Fruit fly (Drosophila melanogaster) whole organism: ENCODE data around the gene pch2.

Source experiments
- pan ChIP-seq: fragments of >200 bp; optimal IDR thresholded peaks from 2 replicates; lab custom pipeline; 2017
- usp ChIP-seq: fragments of >200 bp; optimal IDR thresholded peaks from 2 replicates; lab custom pipeline; 2017; ENCODE audit warnings: missing biosample characterization, missing genetic modification characterization, mixed read lengths

DNA sequence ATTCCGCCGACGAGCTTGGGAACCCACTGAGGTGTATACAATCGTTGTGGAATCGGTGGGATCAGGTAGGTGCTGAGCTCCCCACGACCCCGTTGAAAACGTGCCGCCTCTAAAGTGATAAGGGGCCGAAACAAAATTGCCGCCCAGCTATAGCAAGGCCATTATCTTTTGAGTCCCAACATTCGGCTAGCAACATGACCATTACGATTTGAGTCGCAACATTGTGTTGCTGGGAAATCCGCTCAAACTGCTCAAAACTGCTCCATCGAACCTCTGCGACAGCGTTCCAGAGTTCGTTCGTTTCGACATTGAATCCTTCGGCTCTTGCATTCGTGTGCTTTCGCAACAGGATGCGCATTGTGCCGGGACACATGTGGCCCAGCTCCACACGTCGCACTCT, 32.7 kb downstream of the pch2 start, which contains the start of gene CG11741:
- TF ChIP-seq pan (lab: Kevin White, UChicago): no peak
- no peak for TF ChIP-seq usp (GFP tag; lab: Kevin White, UChicago)
